Worm (Caenorhabditis elegans): ENCODE measurements around the gene ztf-1.

The ztf-1 gene

DNA sequence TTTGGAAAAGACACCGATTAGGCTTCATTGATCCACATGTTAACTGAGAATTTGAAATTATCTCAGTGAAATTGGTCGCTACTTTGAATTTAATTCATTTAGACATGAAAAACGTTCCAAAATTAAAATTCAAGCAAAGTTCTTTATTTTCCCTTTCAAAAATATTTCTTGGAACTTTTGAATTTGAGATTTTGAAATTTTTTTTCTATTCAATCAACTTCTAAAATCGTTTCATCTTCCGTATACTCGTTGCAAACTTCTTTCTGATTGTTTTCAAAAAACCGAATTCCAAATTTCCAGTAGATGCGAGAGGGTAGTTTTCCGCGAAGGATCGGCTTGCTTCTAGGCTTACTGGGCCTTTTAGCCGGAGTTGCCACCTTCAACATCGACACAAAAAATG is 26.4 kb upstream of the ztf-1 start, which contains the start of gene pat-2:
TSS of gene pat-2 (plus strand) at position 301 of the 400 bp plus-strand sequence.
- TF ChIP-seq unc-39 (tag; optimal IDR thresholded peaks at IDR 0.05) = no peak

- no peak for TF ChIP-seq elt-1 (tag; optimal IDR thresholded peaks at IDR 0.05; ENCODE audit: borderline replicate concordance, insufficient read depth)
- TF ChIP-seq nhr-28 (tag; optimal IDR thresholded peaks at IDR 0.05) = no peak
- no peak for TF ChIP-seq M03D4.4 (tag; optimal IDR thresholded peaks at IDR 0.05)
- peak; percentile 90 for TF ChIP-seq hlh-1 (tag; optimal IDR thresholded peaks at IDR 0.05)
- TF ChIP-seq elt-3 (tag; optimal IDR thresholded peaks at IDR 0.05) = no peak
- no peak for TF ChIP-seq cnd-1 (tag; optimal IDR thresholded peaks at IDR 0.05)
- no peak for TF ChIP-seq ceh-43 (GFP tag; optimal IDR thresholded peaks at IDR 0.05)
- no peak for TF ChIP-seq ztf-11 (tag; optimal IDR thresholded peaks at IDR 0.05)
- TF ChIP-seq nhr-237 (tag; optimal IDR thresholded peaks at IDR 0.05) = no peak
- TF ChIP-seq snpc-4 (tag; optimal IDR thresholded peaks at IDR 0.05) = no peak
- peak; percentile 37 for TF ChIP-seq unc-62 (GFP tag; optimal IDR thresholded peaks at IDR 0.05)
- TF ChIP-seq unc-120 (tag; optimal IDR thresholded peaks at IDR 0.05; ENCODE audit: poor library complexity, severe bottlenecking) = peak; percentile 74
- TF ChIP-seq mls-2 (tag; optimal IDR thresholded peaks at IDR 0.05) = no peak
- TF ChIP-seq ces-1 (GFP tag; optimal IDR thresholded peaks at IDR 0.05) = no peak
- no peak for TF ChIP-seq ceh-39 (tag; optimal IDR thresholded peaks at IDR 0.05)
- TF ChIP-seq unc-39 (tag; optimal IDR thresholded peaks at IDR 0.05) = no peak
Observed at ce11 chrIII:8815699-8816098, 23.5 kb upstream of the ztf-1 start.

- TF ChIP-seq flh-1 (GFP tag; optimal IDR thresholded peaks at IDR 0.05) (no peak), M03D4.4 (tag; optimal IDR thresholded peaks at IDR 0.05) (no peak), hlh-1 (tag; optimal IDR thresholded peaks at IDR 0.05) (no peak), ces-1 (GFP tag; optimal IDR thresholded peaks at IDR 0.05) (peak; percentile 98), zip-8 (tag; optimal IDR thresholded peaks at IDR 0.05) (peak; percentile 76), ham-2 (GFP tag; optimal IDR thresholded peaks at IDR 0.05) (no peak)
Observed at ce11 chrIII:8811111-8811510, 19.0 kb upstream of the ztf-1 start.

DNA sequence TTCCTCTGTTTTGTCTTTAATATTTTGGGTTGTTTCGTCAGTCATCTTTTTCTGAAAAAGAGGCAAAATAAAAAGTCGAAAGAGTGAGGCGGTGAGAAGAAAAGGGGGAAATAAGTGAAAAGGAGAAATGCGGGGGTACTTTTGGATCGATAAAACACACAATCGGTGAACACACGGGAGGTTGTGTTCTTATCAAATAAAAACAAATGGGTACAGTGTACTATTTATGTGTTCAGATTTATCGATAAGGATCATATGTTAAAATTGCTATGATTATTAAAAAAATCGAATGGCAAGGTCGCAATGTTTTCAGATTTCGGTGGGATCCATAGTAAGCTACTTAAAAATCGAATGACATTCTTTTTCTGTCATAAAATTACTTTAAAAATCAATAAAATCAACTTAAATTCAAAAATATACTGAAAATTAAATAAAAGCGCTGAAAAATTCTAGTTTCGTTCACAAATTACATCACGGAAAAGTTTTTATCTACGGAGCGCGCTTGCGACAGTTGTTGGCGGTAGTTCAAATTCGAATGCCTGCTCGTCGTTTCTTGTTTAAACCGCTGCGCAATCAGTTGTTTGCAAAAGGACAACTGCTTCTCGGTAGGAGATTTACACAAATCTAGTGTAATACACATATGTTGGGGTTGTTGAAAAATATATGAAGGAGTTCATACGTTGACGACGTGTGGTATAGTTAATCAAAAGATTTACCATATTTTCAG is 17.3 kb upstream of the ztf-1 start, which contains the start of gene prx-19:
TSS of gene prx-19 (minus strand) at position 51 of the 727 bp plus-strand sequence.
- TF ChIP-seq mep-1 (tag; optimal IDR thresholded peaks at IDR 0.05) (peak; percentile 77), ces-1 (GFP tag; optimal IDR thresholded peaks at IDR 0.05) (peak; percentile 88), ztf-11 (tag; optimal IDR thresholded peaks at IDR 0.05) (no peak), unc-39 (tag; optimal IDR thresholded peaks at IDR 0.05) (no peak), unc-120 (tag; optimal IDR thresholded peaks at IDR 0.05; ENCODE audit: poor library complexity, severe bottlenecking) (no peak), zip-8 (tag; optimal IDR thresholded peaks at IDR 0.05) (no peak), mab-5 (tag; optimal IDR thresholded peaks at IDR 0.05) (no peak), M03D4.4 (tag; optimal IDR thresholded peaks at IDR 0.05) (no peak), hlh-1 (tag; optimal IDR thresholded peaks at IDR 0.05) (peak; percentile 98), sptf-1 (tag; optimal IDR thresholded peaks at IDR 0.05) (no peak), tbx-8 (GFP tag; optimal IDR thresholded peaks at IDR 0.05) (no peak), elt-1 (tag; optimal IDR thresholded peaks at IDR 0.05; ENCODE audit: borderline replicate concordance, insufficient read depth) (no peak), nhr-237 (tag; optimal IDR thresholded peaks at IDR 0.05) (peak; percentile 63), ceh-39 (tag; optimal IDR thresholded peaks at IDR 0.05) (no peak), lsy-2 (tag; optimal IDR thresholded peaks at IDR 0.05) (peak; percentile 66), flh-1 (GFP tag; optimal IDR thresholded peaks at IDR 0.05) (no peak), blmp-1 (tag; optimal IDR thresholded peaks at IDR 0.05) (no peak), unc-62 (GFP tag; optimal IDR thresholded peaks at IDR 0.05) (no peak), nhr-76 (tag; optimal IDR thresholded peaks at IDR 0.05) (no peak), pha-4 (tag; optimal IDR thresholded peaks at IDR 0.05) (peak; percentile 62), bed-3 (GFP tag; optimal IDR thresholded peaks at IDR 0.05) (no peak), lin-13 (tag; optimal IDR thresholded peaks at IDR 0.05) (no peak), nhr-12 (tag; optimal IDR thresholded peaks at IDR 0.05) (no peak), sem-2 (GFP tag; optimal IDR thresholded peaks at IDR 0.05) (no peak), cnd-1 (tag; optimal IDR thresholded peaks at IDR 0.05) (no peak)

DNA sequence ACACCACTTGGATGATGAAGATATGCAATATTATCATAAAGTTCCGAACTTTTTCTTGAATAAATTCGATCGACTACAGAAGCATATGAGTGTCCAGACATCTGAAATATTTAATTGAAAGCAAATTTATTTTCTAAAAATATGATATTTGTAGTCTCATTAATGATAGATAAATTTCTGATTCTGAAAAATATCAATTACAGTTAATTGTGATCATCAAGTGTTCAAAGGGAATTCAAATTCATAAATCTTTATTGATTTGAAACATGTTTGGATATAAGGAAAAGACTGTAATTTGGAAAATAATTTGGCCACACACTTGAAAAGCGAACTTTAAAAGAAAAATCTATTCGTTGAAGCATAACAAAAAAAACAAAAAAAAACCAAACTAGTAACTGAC is 15.1 kb upstream of the ztf-1 start, which contains the start of gene F54F2.7:
TSS of gene F54F2.7 (minus strand) at position 101 of the 400 bp plus-strand sequence.
- no peak for TF ChIP-seq lsy-2 (tag; optimal IDR thresholded peaks at IDR 0.05)
- TF ChIP-seq drap-1 (GFP tag; optimal IDR thresholded peaks at IDR 0.05) = no peak
- TF ChIP-seq nhr-12 (tag; optimal IDR thresholded peaks at IDR 0.05) = no peak
- TF ChIP-seq nhr-237 (tag; optimal IDR thresholded peaks at IDR 0.05) = no peak

All from whole organism, mixed stage, embryonic.